Worm (Caenorhabditis elegans): Measurements from ENCODE around the gene C38H2.3.

ce11 chrIII:10427882-10428281 is 41.5 kb upstream of the C38H2.3 start, which contains the start of gene prp-3:
- TF ChIP-seq mdl-1 (tag; optimal IDR thresholded peaks at IDR 0.05) = no peak
- TF ChIP-seq unc-39 (tag; optimal IDR thresholded peaks at IDR 0.05) = no peak
- TF ChIP-seq nhr-77 (tag; optimal IDR thresholded peaks at IDR 0.05) = no peak
- TF ChIP-seq aly-2 (tag; optimal IDR thresholded peaks at IDR 0.05) = no peak

Measured in whole organism, L2 larva.